Worm (Caenorhabditis elegans): ENCODE data around the gene Y53F4B.23.

- TF ChIP-seq nhr-28 (tag; optimal IDR thresholded peaks at IDR 0.05) (no peak), lin-13 (tag; optimal IDR thresholded peaks at IDR 0.05) (no peak), M03D4.4 (tag; optimal IDR thresholded peaks at IDR 0.05) (peak; percentile 5)
Measured at ce11 chrII:15089086-15089895, 35.0 kb upstream of the Y53F4B.23 start.
